Worm (Caenorhabditis elegans): ENCODE results near the gene R04D3.4.
A peak's percentile ranks its signal among the peaks of the same experiment; 100 is the strongest.

Gene R04D3.4

DNA sequence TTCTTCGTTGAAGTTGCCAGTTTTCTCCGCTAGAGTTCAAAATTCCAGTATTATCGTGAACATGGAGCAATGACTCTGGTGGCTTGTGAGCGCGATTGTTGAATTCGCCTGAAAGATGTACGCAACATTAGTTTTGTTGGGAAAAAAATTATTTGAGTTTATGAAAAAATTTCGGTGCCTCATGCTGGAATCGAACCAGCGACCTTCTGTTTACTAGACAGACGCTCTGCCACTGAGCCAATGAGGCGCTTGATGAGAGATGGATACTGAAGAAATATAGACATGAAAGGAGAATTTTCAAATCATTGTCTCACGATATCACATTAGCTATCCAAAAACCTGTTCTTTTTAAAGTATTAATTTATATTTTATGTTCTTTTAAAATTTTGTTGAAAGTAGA, 5.2 kb downstream of the R04D3.4 start (continued):
- TF ChIP-seq snpc-4 (GFP tag; optimal IDR thresholded peaks at IDR 0.05) (peak; percentile 11), snpc-4 (tag; optimal IDR thresholded peaks at IDR 0.05) (peak in 1 of 4 experiments; percentile 34), lin-26 (GFP tag; IDR thresholded peaks at IDR 0.05) (peak; percentile 95), F23B12.7 (tag; optimal IDR thresholded peaks at IDR 0.05; ENCODE audit: insufficient read depth) (peak; percentile 43), Y53F4B.3 (GFP tag; IDR thresholded peaks at IDR 0.05) (peak; percentile 49; the same call in 1 of the 2 replicates), hmg-20 (GFP tag; IDR thresholded peaks at IDR 0.05) (no peak), dpff-1 (tag; optimal IDR thresholded peaks at IDR 0.05) (no peak), ztf-25 (GFP tag; IDR thresholded peaks at IDR 0.05) (peak; percentile 89), mes-4 (tag; optimal IDR thresholded peaks at IDR 0.05) (peak; percentile 51), egl-44 (GFP tag; IDR thresholded peaks at IDR 0.05) (0 out of 2 replicates have a peak, but pooled peaks have one; percentile 38), ztf-18 (tag; optimal IDR thresholded peaks at IDR 0.05) (peak; percentile 65), ZK185.1 (tag; optimal IDR thresholded peaks at IDR 0.05; ENCODE audit: poor library complexity, severe bottlenecking) (peak; percentile 48), D2030.7 (GFP tag; IDR thresholded peaks at IDR 0.05) (peak; percentile 79), K11D2.4 (GFP tag; IDR thresholded peaks at IDR 0.05) (no peak), nhr-27 (tag; optimal IDR thresholded peaks at IDR 0.05) (no peak), akir-1 (GFP tag; optimal IDR thresholded peaks at IDR 0.05) (no peak), unc-130 (GFP tag; optimal IDR thresholded peaks at IDR 0.05) (peak; percentile 13), B0261.1 (tag; optimal IDR thresholded peaks at IDR 0.05) (peak; percentile 83), hlh-26 (GFP tag; conservative IDR thresholded peaks at IDR 0.05) (no peak), ceh-79 (tag; optimal IDR thresholded peaks at IDR 0.05) (peak; percentile 17), hmg-1.2 (GFP tag; IDR thresholded peaks at IDR 0.05) (peak; percentile 65), ama-1 (optimal IDR thresholded peaks at IDR 0.05) (no peak), ama-1 (GFP tag; optimal IDR thresholded peaks at IDR 0.05) (peak in 1 of 2 experiments; percentile 91), F57C9.4 (tag; optimal IDR thresholded peaks at IDR 0.05) (no peak), zim-3 (tag; optimal IDR thresholded peaks at IDR 0.05) (peak; percentile 38), lin-35 (GFP tag; optimal IDR thresholded peaks at IDR 0.05) (no peak), snpc-1.1 (tag; optimal IDR thresholded peaks at IDR 0.05; ENCODE audit: insufficient read depth) (peak; percentile 2), madf-3 (GFP tag; IDR thresholded peaks at IDR 0.05) (no peak), sdz-38 (tag; optimal IDR thresholded peaks at IDR 0.05) (no peak), die-1 (tag; optimal IDR thresholded peaks at IDR 0.05) (peak; percentile 85), tbx-9 (tag; optimal IDR thresholded peaks at IDR 0.05; ENCODE audit: borderline replicate concordance) (no peak), tbp1 (GFP tag; optimal IDR thresholded peaks at IDR 0.05) (peak; percentile 92), ceh-40 (GFP tag; IDR thresholded peaks at IDR 0.05) (0 out of 2 replicates have a peak, but pooled peaks have one; percentile 27), rpc-1 (optimal IDR thresholded peaks at IDR 0.05) (peak; percentile 92), rpc-1 (tag; optimal IDR thresholded peaks at IDR 0.05) (peak; percentile 97), T07F8.4 (tag; optimal IDR thresholded peaks at IDR 0.05) (peak; percentile 63), dox-1 (GFP tag; IDR thresholded peaks at IDR 0.05) (no peak)

- no peak for TF ChIP-seq unc-62 (GFP tag; optimal IDR thresholded peaks at IDR 0.05)
- TF ChIP-seq F10E7.11 (tag; optimal IDR thresholded peaks at IDR 0.05): no peak
- TF ChIP-seq pbrm-1 (GFP tag; IDR thresholded peaks at IDR 0.05): no peak
Measured at ce11 chrX:13278876-13279275, 9.7 kb downstream of the R04D3.4 start, which contains the start of gene phf-33. TSS of gene phf-33 (minus strand) at chrX:13278976.
